Worm (Caenorhabditis elegans): ENCODE measurements around the gene dhs-25.

The dhs-25 gene

ce11 chrX:1485718-1486117 lies 614 bp upstream of the dhs-25 start, which contains the start of gene D1005.4:
D1005.4 (minus strand) TSS chrX:1485818.
- TF ChIP-seq zag-1 (tag; optimal IDR thresholded peaks at IDR 0.05) = no peak
- TF ChIP-seq egl-5 (tag; optimal IDR thresholded peaks at IDR 0.05) = no peak
- TF ChIP-seq jun-1 (tag; optimal IDR thresholded peaks at IDR 0.05) = no peak
- no peak for TF ChIP-seq mml-1 (tag; optimal IDR thresholded peaks at IDR 0.05)
- no peak for TF ChIP-seq ztf-11 (tag; optimal IDR thresholded peaks at IDR 0.05)
- TF ChIP-seq ZK546.5 (tag; optimal IDR thresholded peaks at IDR 0.05) = no peak
- no peak for TF ChIP-seq daf-12 (tag; optimal IDR thresholded peaks at IDR 0.05)
- TF ChIP-seq lin-39 (tag; optimal IDR thresholded peaks at IDR 0.05) = no peak
- TF ChIP-seq nhr-77 (tag; optimal IDR thresholded peaks at IDR 0.05) = no peak
- no peak for TF ChIP-seq ceh-9 (tag; optimal IDR thresholded peaks at IDR 0.05)
- no peak for TF ChIP-seq pha-4 (tag; optimal IDR thresholded peaks at IDR 0.05)
- no peak for TF ChIP-seq hmg-11 (tag; optimal IDR thresholded peaks at IDR 0.05)
- TF ChIP-seq nhr-28 (tag; optimal IDR thresholded peaks at IDR 0.05) = no peak
- TF ChIP-seq fkh-10 (GFP tag; optimal IDR thresholded peaks at IDR 0.05) = no peak
- no peak for TF ChIP-seq ceh-28 (tag; optimal IDR thresholded peaks at IDR 0.05)
- TF ChIP-seq ama-1 (optimal IDR thresholded peaks at IDR 0.05) = no peak
- TF ChIP-seq ceh-82 (tag; optimal IDR thresholded peaks at IDR 0.05) = no peak
- no peak for TF ChIP-seq eor-1 (tag; optimal IDR thresholded peaks at IDR 0.05)
- TF ChIP-seq elt-2 (tag; optimal IDR thresholded peaks at IDR 0.05) = no peak

- TF ChIP-seq nhr-11 (tag; optimal IDR thresholded peaks at IDR 0.05) (no peak), ztf-4 (tag; optimal IDR thresholded peaks at IDR 0.05) (no peak), jun-1 (tag; optimal IDR thresholded peaks at IDR 0.05) (no peak), nhr-77 (tag; optimal IDR thresholded peaks at IDR 0.05) (no peak), pqm-1 (tag; optimal IDR thresholded peaks at IDR 0.05) (no peak), nhr-25 (tag; optimal IDR thresholded peaks at IDR 0.05) (no peak), unc-39 (tag; optimal IDR thresholded peaks at IDR 0.05) (no peak), unc-62 (GFP tag; optimal IDR thresholded peaks at IDR 0.05) (no peak), egl-27 (tag; optimal IDR thresholded peaks at IDR 0.05) (no peak), aly-2 (tag; optimal IDR thresholded peaks at IDR 0.05) (no peak), eor-1 (tag; optimal IDR thresholded peaks at IDR 0.05) (no peak), tbx-2 (tag; optimal IDR thresholded peaks at IDR 0.05) (no peak), ceh-82 (tag; optimal IDR thresholded peaks at IDR 0.05) (no peak), ama-1 (optimal IDR thresholded peaks at IDR 0.05) (no peak), fos-1 (tag; optimal IDR thresholded peaks at IDR 0.05) (no peak), lin-15B (tag; optimal IDR thresholded peaks at IDR 0.05) (no peak)
These were observed 764 bp downstream of the dhs-25 start for ce11 chrX:1487096-1487495.

ce11 chrX:1488775-1489174 lies 2.4 kb downstream of the dhs-25 start:
- no peak for TF ChIP-seq elt-3 (tag; optimal IDR thresholded peaks at IDR 0.05)
- TF ChIP-seq nfya-1 (tag; optimal IDR thresholded peaks at IDR 0.05; ENCODE audit: insufficient read depth) = no peak
- TF ChIP-seq egl-27 (tag; optimal IDR thresholded peaks at IDR 0.05) = no peak
- peak; percentile 19 for TF ChIP-seq lsy-12 (tag; optimal IDR thresholded peaks at IDR 0.05)
- TF ChIP-seq mml-1 (tag; optimal IDR thresholded peaks at IDR 0.05) = no peak
- no peak for TF ChIP-seq nhr-43 (tag; optimal IDR thresholded peaks at IDR 0.05; ENCODE audit: poor library complexity, severe bottlenecking)

DNA sequence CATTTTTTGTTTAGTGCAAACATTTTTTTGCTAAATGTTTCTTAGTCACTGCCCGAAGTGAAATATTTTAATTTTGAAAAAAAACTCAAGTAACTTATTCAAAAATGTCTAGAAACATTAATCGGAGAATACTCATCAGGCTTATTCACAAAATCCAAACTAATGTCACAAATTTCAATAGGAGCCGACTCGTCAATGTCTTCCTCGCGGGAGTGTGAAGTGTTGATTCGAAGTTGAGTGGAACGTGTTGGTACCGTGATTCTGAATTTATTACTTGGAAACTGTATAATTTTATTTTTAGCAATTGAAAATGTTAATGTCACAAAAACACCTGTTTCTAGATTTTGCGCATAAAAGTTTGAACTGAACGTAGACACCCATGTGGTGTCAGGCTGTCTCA lies 3.2 kb downstream of the dhs-25 start:
- TF ChIP-seq lsy-12 (tag; optimal IDR thresholded peaks at IDR 0.05) (peak; percentile 10), fos-1 (tag; optimal IDR thresholded peaks at IDR 0.05) (no peak), sea-2 (GFP tag; optimal IDR thresholded peaks at IDR 0.05) (no peak), ama-1 (optimal IDR thresholded peaks at IDR 0.05) (no peak), unc-62 (GFP tag; optimal IDR thresholded peaks at IDR 0.05) (no peak)

- TF ChIP-seq ceh-28 (tag; optimal IDR thresholded peaks at IDR 0.05) (no peak), ceh-16 (tag; optimal IDR thresholded peaks at IDR 0.05) (no peak), mdl-1 (tag; optimal IDR thresholded peaks at IDR 0.05) (no peak), nhr-12 (tag; optimal IDR thresholded peaks at IDR 0.05) (no peak), unc-62 (GFP tag; optimal IDR thresholded peaks at IDR 0.05) (no peak), nfya-1 (tag; optimal IDR thresholded peaks at IDR 0.05; ENCODE audit: insufficient read depth) (no peak)
These were observed 4.7 kb downstream of the dhs-25 start for ce11 chrX:1491036-1491435.
